Fruit fly (Drosophila melanogaster): Measurements from ENCODE around the gene Pka-C3.

Gene Pka-C3

DNA sequence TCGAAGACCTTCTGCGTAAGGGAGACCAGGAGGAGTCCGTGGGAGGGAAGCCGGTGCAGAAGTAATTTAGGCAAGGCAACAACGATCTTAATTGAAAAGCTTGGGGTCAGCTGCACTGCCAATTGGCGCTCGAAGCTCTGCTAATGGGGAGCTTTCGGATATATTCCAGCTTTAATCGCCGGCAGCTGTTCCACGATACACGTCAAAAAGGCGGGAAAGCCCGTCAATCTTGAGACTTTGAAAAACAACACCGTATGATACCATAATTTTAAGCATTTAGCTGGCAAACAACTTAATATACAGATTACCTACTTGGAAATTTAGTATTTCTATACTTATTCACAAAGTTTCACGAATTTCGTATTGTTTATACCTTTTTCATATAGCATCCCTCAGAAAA is 26.8 kb upstream of the Pka-C3 start:
- TF ChIP-seq net (GFP tag; optimal IDR thresholded peaks at IDR 0.05) (no peak), vri (GFP tag; optimal IDR thresholded peaks at IDR 0.05) (peak; percentile 9), CG1621 (tag; optimal IDR thresholded peaks at IDR 0.05) (no peak), CG8319 (GFP tag; optimal IDR thresholded peaks at IDR 0.05) (no peak)

DNA sequence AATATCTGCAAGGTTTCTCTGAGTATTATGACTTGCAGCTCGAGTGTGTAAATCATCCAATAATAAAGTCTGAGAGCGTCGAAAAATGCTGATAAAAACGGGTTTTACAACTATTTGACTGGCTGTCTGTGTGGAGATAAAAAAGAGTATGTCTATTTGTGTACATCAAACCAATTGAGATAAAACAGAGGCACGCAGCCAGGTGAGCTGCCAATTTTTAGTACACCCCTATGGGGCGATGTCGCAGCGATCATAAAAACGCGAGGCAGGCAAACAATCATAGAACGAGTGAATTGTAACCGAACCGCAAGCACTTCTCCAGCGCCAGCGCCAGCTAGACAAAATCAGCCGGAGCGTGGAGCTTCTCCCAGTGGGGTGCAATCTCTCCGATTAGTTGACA is 25.3 kb upstream of the Pka-C3 start, which contains the start of gene CG17027:
CG17027 (plus strand) TSS at position 189 of the 400 bp plus-strand sequence.
- TF ChIP-seq fkh (GFP tag; optimal IDR thresholded peaks at IDR 0.05) (peak; percentile 51), CG8632 (GFP tag; optimal IDR thresholded peaks at IDR 0.05) (no peak)

DNA sequence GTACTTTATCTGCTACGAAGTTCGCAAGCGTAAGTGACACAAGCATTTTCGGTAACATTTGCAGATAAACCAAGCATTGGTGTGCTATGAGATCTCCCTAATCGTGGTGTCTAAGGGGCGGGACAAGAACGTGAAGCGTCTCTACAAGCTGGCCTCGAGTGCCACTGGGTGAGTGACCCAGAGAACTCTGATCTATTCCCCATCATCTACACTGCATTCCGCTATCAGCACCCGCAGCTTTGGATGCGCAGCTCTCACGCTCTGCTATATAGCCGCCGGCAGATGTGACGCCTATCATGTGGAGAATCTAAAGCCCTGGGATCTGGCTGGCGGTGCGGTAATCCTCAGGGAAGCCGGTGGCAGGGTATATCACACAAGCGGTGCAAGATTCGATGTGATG is 24.6 kb upstream of the Pka-C3 start:
- TF ChIP-seq Sox14 (GFP tag; optimal IDR thresholded peaks at IDR 0.05) = no peak
- no peak for TF ChIP-seq topi (GFP tag; optimal IDR thresholded peaks at IDR 0.05)
- no peak for TF ChIP-seq spab (GFP tag; optimal IDR thresholded peaks at IDR 0.05)
- TF ChIP-seq vri (GFP tag; optimal IDR thresholded peaks at IDR 0.05) = peak; percentile 21
- peak; percentile 99 for TF ChIP-seq svp (GFP tag)
- TF ChIP-seq Ets96B (tag; optimal IDR thresholded peaks at IDR 0.05) = no peak
- no peak for TF ChIP-seq CG1621 (tag; optimal IDR thresholded peaks at IDR 0.05)
- no peak for TF ChIP-seq CG11762 (GFP tag; optimal IDR thresholded peaks at IDR 0.05; ENCODE audit: insufficient read depth)
- no peak for TF ChIP-seq dac (GFP tag; optimal IDR thresholded peaks at IDR 0.05)
- TF ChIP-seq achi (GFP tag; optimal IDR thresholded peaks at IDR 0.05) = no peak
- TF ChIP-seq Eip78C (GFP tag) = no peak
- no peak for TF ChIP-seq salr (GFP tag; optimal IDR thresholded peaks at IDR 0.05)
- no peak for TF ChIP-seq Eip75B (GFP tag; optimal IDR thresholded peaks at IDR 0.05)
- no peak for TF ChIP-seq Lpt (GFP tag; optimal IDR thresholded peaks at IDR 0.05)
- TF ChIP-seq CG3032 (tag; optimal IDR thresholded peaks at IDR 0.05) = no peak
- no peak for TF ChIP-seq pdm3 (GFP tag; optimal IDR thresholded peaks at IDR 0.05)
- no peak for TF ChIP-seq Ets21C (GFP tag; optimal IDR thresholded peaks at IDR 0.05)

DNA sequence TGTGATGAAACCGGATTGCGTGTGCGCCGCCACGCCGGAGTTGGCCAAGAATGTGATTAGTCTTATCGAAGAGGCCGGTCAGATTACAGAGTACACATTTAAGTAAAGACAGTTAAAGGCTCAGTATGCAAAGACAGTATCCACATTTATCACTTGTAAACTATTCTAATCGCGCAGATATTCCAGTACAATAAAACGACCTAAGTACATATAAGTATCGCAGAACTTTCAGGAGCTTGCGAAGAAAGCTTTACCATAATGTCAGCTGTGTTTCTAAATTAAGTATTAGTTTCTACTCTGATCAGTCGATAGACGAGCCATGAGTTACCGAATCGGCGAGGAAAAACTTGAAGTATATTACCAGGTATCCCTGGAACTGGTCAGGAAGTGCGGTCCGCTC is 23.6 kb upstream of the Pka-C3 start, which contains the start of gene CG17028:
CG17028 (plus strand) TSS at position 301 of the 400 bp plus-strand sequence.
- TF ChIP-seq Lpt (GFP tag; optimal IDR thresholded peaks at IDR 0.05) (no peak), fd85E (GFP tag; optimal IDR thresholded peaks at IDR 0.05) (no peak), CG7368 (GFP tag; optimal IDR thresholded peaks at IDR 0.05) (no peak), CG6792 (GFP tag; optimal IDR thresholded peaks at IDR 0.05) (no peak), CG10669 (GFP tag; optimal IDR thresholded peaks at IDR 0.05) (no peak), topi (GFP tag; optimal IDR thresholded peaks at IDR 0.05) (no peak), CG8119 (GFP tag; IDR thresholded peaks at IDR 0.05) (no peak), CG9139 (GFP tag; optimal IDR thresholded peaks at IDR 0.05) (no peak), CG3032 (tag; optimal IDR thresholded peaks at IDR 0.05) (no peak), Eip93F (GFP tag; optimal IDR thresholded peaks at IDR 0.05) (no peak), pdm3 (GFP tag; optimal IDR thresholded peaks at IDR 0.05) (no peak)

DNA sequence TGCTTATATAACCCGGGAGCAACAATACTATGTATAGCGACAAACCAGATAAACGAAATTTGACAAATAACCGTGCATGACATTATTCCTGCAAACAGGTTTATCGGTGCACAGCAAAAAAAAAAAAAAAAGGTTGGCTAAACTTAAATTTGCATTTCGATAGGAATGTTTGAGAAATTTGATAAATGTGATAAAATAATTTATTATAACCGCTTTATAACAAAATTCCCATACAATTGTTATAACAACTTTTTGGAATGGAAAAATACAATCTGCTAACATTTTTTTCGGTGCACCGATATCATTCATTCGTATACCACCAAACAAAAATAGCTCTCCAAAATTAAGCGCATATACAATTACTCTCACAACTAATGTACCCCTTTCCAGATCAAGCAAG is 23.0 kb upstream of the Pka-C3 start:
- TF ChIP-seq dac (GFP tag; optimal IDR thresholded peaks at IDR 0.05) (no peak), Smox (GFP tag; optimal IDR thresholded peaks at IDR 0.05) (peak; percentile 70), Eip78C (GFP tag) (peak; percentile 85), CG10631 (GFP tag; optimal IDR thresholded peaks at IDR 0.05) (no peak), Hr39 (GFP tag; optimal IDR thresholded peaks at IDR 0.05) (peak; percentile 56), CG6808 (GFP tag; optimal IDR thresholded peaks at IDR 0.05) (no peak), Sox14 (GFP tag; optimal IDR thresholded peaks at IDR 0.05) (peak; percentile 43), CG6163 (GFP tag; IDR thresholded peaks at IDR 0.05) (peak; percentile 70), CG6792 (GFP tag; optimal IDR thresholded peaks at IDR 0.05) (peak; percentile 44), CG8632 (GFP tag; optimal IDR thresholded peaks at IDR 0.05) (peak; percentile 40), fd59A (GFP tag; optimal IDR thresholded peaks at IDR 0.05) (no peak), CG8119 (GFP tag; IDR thresholded peaks at IDR 0.05) (peak; percentile 54; the same call in 2 of the 3 replicates), CG11762 (GFP tag; optimal IDR thresholded peaks at IDR 0.05; ENCODE audit: insufficient read depth) (peak; percentile 25), acj6 (GFP tag; optimal IDR thresholded peaks at IDR 0.05) (peak; percentile 50), CG11294 (GFP tag; IDR thresholded peaks at IDR 0.05) (peak; percentile 32; the same call in 1 of the 2 replicates), CG31627 (GFP tag; optimal IDR thresholded peaks at IDR 0.05) (peak; percentile 66), CG7368 (GFP tag; optimal IDR thresholded peaks at IDR 0.05) (no peak), topi (GFP tag; optimal IDR thresholded peaks at IDR 0.05) (peak; percentile 77), CG11902 (GFP tag; optimal IDR thresholded peaks at IDR 0.05) (peak; percentile 18), lz (GFP tag; optimal IDR thresholded peaks at IDR 0.05) (peak; percentile 41), Ets21C (GFP tag; optimal IDR thresholded peaks at IDR 0.05) (peak; percentile 16), Blimp-1 (GFP tag; optimal IDR thresholded peaks at IDR 0.05) (no peak), CG9139 (GFP tag; optimal IDR thresholded peaks at IDR 0.05) (no peak), esn (GFP tag; optimal IDR thresholded peaks at IDR 0.05) (peak; percentile 74), CG6854 (GFP tag; optimal IDR thresholded peaks at IDR 0.05) (no peak), CG3032 (tag; optimal IDR thresholded peaks at IDR 0.05) (no peak), cyc (GFP tag; optimal IDR thresholded peaks at IDR 0.05) (peak; percentile 66)

Data from whole organism, prepupa.